Worm (Caenorhabditis elegans): ENCODE measurements around the gene F44E2.3.

DNA sequence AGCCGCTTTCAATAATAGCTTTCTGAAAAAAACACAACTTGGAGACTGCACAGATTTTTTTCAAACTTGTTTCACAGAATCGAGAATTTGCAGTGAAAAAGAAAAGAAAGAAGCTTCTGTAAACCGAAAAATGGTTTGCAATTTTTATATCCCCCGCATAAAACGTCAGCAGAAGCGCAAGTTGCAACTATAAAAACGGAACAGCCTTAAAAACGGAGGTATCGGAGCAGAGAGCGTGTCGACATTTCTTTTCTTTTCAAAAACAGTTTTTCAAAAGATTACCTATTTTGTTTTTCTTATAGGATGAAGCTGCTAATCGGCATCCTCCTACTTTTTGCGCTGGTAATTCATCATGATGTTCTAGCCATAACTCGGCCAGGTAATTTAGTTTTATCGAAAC lies 22.9 kb upstream of the F44E2.3 start, which contains the start of gene plg-1:
- TF ChIP-seq nhr-76 (tag; optimal IDR thresholded peaks at IDR 0.05), result no peak
- TF ChIP-seq drap-1 (GFP tag; optimal IDR thresholded peaks at IDR 0.05), result no peak
- TF ChIP-seq cnd-1 (tag; optimal IDR thresholded peaks at IDR 0.05), result no peak
- TF ChIP-seq unc-39 (tag; optimal IDR thresholded peaks at IDR 0.05), result no peak
- no peak for TF ChIP-seq lin-32 (GFP tag; optimal IDR thresholded peaks at IDR 0.05)
- no peak for TF ChIP-seq lsy-2 (tag; optimal IDR thresholded peaks at IDR 0.05)
- no peak for TF ChIP-seq ztf-11 (tag; optimal IDR thresholded peaks at IDR 0.05)
- TF ChIP-seq ceh-83 (GFP tag; optimal IDR thresholded peaks at IDR 0.05), result no peak
- no peak for TF ChIP-seq snpc-4 (tag; optimal IDR thresholded peaks at IDR 0.05)
- no peak for TF ChIP-seq pha-4 (tag; optimal IDR thresholded peaks at IDR 0.05)
- TF ChIP-seq elt-3 (tag; optimal IDR thresholded peaks at IDR 0.05), result no peak

All from whole organism, mixed stage, embryonic.